Worm (Caenorhabditis elegans) whole organism, early embryonic: Measurements from ENCODE around the gene usp-46.

Source experiments
- B0310.2 ChIP-seq: sonication (generic microtip); optimal IDR thresholded peaks from 2 replicates; lab custom pipeline; 2016; ENCODE audit warnings: mild to moderate bottlenecking, missing genetic modification characterization, missing compliant biosample characterization
- F13C5.2 ChIP-seq: sonication (generic microtip); optimal IDR thresholded peaks from 2 replicates; lab custom pipeline; 2017; ENCODE audit warnings: mild to moderate bottlenecking, missing genetic modification characterization, inconsistent platforms, missing compliant biosample characterization
- aly-1 ChIP-seq: sonication (generic microtip); optimal IDR thresholded peaks from 2 replicates; lab custom pipeline; 2016; ENCODE audit warnings: missing genetic modification characterization, missing compliant biosample characterization
- ama-1 ChIP-seq: fragments of 150-350 bp; optimal IDR thresholded peaks from 2 replicates; lab custom pipeline; 2014
- ceh-13 ChIP-seq: fragments of 200-800 bp; sonication (Bioruptor generic); optimal IDR thresholded peaks from 2 replicates; lab custom pipeline; 2018; ENCODE audit warnings: mild to moderate bottlenecking, missing genetic modification characterization, missing compliant biosample characterization
- ceh-36 ChIP-seq: sonication (generic microtip); optimal IDR thresholded peaks from 2 replicates; lab custom pipeline; 2016; ENCODE audit warnings: missing genetic modification characterization, inconsistent platforms, missing compliant biosample characterization
- ets-7 ChIP-seq: sonication (generic microtip); optimal IDR thresholded peaks from 2 replicates; lab custom pipeline; 2016; ENCODE audit warnings: missing genotype, missing genetic modification characterization, missing compliant biosample characterization
- flt-1 ChIP-seq: fragments of 200-800 bp; sonication (Bioruptor generic); IDR thresholded peaks from 2 replicates; pipeline ENCODE4 v1.3.6; 2022; ENCODE audit warnings: missing genetic modification characterization, missing compliant biosample characterization
- hmbx-1 ChIP-seq: sonication (generic microtip); optimal IDR thresholded peaks from 2 replicates; lab custom pipeline; 2016; ENCODE audit warnings: mild to moderate bottlenecking, missing genetic modification characterization, missing compliant biosample characterization
- hmg-4 ChIP-seq: fragments of 200-800 bp; sonication (Bioruptor generic); optimal IDR thresholded peaks from 2 replicates; lab custom pipeline; 2018; ENCODE audit warnings: mild to moderate bottlenecking, missing genetic modification characterization, missing compliant biosample characterization
- hnd-1 ChIP-seq: sonication (generic microtip); optimal IDR thresholded peaks from 2 replicates; lab custom pipeline; 2016; ENCODE audit warnings: missing genetic modification characterization, missing compliant biosample characterization
- pes-1 ChIP-seq: fragments of 200-800 bp; sonication (Bioruptor generic); IDR thresholded peaks from 2 replicates; pipeline ENCODE4 v1.3.6; 2022; ENCODE audit warnings: missing genetic modification reagents, missing genetic modification characterization, missing compliant biosample characterization
- scrt-1 ChIP-seq: fragments of 200-800 bp; sonication (Bioruptor generic); IDR thresholded peaks from 2 replicates; pipeline ENCODE4 v1.3.6; 2022; ENCODE audit warnings: missing genetic modification characterization, missing compliant biosample characterization
- sea-1 ChIP-seq: fragments of 200-800 bp; sonication (Bioruptor generic); conservative IDR thresholded peaks from 2 replicates; pipeline ENCODE4 v1.3.6; 2022; ENCODE audit warnings: missing genetic modification characterization, missing compliant biosample characterization
- tbx-11 ChIP-seq: fragments of 200-800 bp; sonication (Bioruptor generic); IDR thresholded peaks from 2 replicates; pipeline ENCODE4 v1.3.6; 2022; ENCODE audit warnings: missing genetic modification characterization, missing compliant biosample characterization
- tbx-37 ChIP-seq: fragments of 200-800 bp; sonication (Bioruptor generic); conservative IDR thresholded peaks from 2 replicates; pipeline ENCODE4 v1.3.6; 2022; ENCODE audit warnings: missing genetic modification reagents, missing genetic modification characterization, missing compliant biosample characterization
- tra-4 ChIP-seq: sonication (generic microtip); optimal IDR thresholded peaks from 2 replicates; lab custom pipeline; 2017; ENCODE audit warnings: missing genetic modification characterization, missing compliant biosample characterization

The usp-46 gene

DNA sequence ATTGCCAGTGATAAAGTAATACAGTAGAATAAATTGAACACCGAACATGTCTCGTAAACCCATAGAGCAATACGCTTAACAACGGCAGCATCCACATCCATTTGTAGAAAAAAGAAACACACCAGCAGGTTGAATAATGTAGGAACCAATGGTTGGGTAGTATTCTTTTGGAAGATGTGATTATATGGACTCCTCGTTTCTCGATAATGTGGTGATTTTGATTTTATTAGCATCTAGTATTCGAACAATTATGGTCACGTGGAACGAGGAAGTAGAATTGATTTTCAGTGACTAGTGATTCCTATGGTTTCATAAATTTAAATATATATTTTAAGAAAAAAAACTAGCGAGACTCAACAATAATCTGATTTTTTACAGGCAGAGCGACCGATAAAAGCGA lies 20.0 kb downstream of the usp-46 start, which contains the start of gene srxa-10:
srxa-10 (minus strand) TSS at position 101 of the 400 bp plus-strand sequence.
- TF ChIP-seq B0310.2 (no peak), F13C5.2 (tag; lab: Kevin White, UChicago) (no peak), ets-7 (tag; lab: Kevin White, UChicago) (no peak), ceh-13 (GFP tag; lab: Kevin White, UChicago) (no peak), flt-1 (no peak), aly-1 (tag; lab: Kevin White, UChicago) (no peak), scrt-1 (GFP tag; lab: Robert Waterston, UW) (no peak), pes-1 (GFP tag; lab: Robert Waterston, UW) (no peak), tbx-11 (no peak), hnd-1 (tag; lab: Kevin White, UChicago) (no peak), sea-1 (no peak), hmbx-1 (no peak), tra-4 (tag; lab: Kevin White, UChicago) (no peak), hmg-4 (GFP tag; lab: Kevin White, UChicago) (no peak), ceh-36 (tag; lab: Kevin White, UChicago) (no peak), ama-1 (no peak), tbx-37 (GFP tag; lab: Robert Waterston, UW) (no peak)

DNA sequence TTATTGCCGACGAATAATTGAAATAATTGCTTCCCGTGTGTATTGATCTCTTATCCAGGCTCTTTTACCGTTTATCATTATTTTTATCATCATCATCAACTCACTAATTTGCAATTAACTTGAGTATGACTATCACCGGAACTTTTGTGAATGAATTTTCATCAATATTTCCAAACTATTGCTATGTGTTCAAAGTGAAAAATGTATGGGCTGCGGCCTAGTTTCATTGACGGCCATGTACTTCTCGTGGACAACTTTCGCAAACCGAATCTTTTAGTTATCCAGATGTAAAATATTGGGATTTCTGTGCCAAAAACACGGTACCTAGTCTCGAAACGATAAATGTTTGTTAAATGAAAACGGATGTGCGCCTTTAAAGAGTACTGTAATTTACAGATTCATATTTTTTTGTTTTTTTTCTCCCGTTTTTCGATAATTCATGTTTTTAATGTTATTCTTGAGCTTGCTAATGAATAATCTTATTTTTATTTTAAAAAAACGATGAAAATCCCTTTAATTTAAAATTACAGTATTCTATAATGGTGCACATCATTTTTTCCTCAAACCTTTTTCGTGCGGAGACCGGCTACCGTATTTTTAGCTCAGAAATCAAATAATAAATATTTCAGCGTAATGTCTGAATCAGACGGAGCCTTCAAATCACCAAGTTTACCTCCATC lies 22.2 kb downstream of the usp-46 start, which contains the start of gene ZK632.2:
ZK632.2 (plus strand) TSS at position 630 of the 680 bp plus-strand sequence.
- TF ChIP-seq pes-1 (GFP tag; lab: Robert Waterston, UW) (no peak), ama-1 (no peak), hnd-1 (tag; lab: Kevin White, UChicago) (no peak), hmg-4 (GFP tag; lab: Kevin White, UChicago) (no peak), sea-1 (no peak), F13C5.2 (tag; lab: Kevin White, UChicago) (no peak), ets-7 (tag; lab: Kevin White, UChicago) (no peak)

DNA sequence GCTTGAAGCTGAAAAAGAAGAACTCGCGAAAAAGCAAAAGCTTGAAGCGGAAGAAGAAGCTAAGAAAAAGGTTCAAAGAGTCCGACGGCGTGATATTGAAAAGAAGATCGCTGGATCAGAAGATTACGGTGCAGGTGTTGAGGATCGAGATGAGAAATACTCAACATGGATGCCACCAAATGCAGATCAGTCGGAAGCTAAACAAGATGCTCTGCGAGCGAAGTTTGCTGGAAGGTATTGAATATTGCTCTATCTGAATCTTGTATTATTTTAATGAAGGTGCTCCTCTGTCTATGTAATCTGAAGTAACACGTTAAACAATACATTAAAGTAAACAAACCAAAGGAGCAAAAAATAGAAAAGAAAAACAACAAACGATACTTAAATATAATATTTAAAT lies 25.6 kb downstream of the usp-46 start:
- no peak for TF ChIP-seq ceh-13 (GFP tag; lab: Kevin White, UChicago)
- TF ChIP-seq B0310.2: no peak
- no peak for TF ChIP-seq flt-1
- no peak for TF ChIP-seq hmg-4 (GFP tag; lab: Kevin White, UChicago)
- TF ChIP-seq tbx-37 (GFP tag; lab: Robert Waterston, UW): no peak
- TF ChIP-seq ets-7 (tag; lab: Kevin White, UChicago): no peak
- no peak for TF ChIP-seq sea-1
- TF ChIP-seq F13C5.2 (tag; lab: Kevin White, UChicago): no peak
- TF ChIP-seq pes-1 (GFP tag; lab: Robert Waterston, UW): no peak
- no peak for TF ChIP-seq hnd-1 (tag; lab: Kevin White, UChicago)
- TF ChIP-seq tra-4 (tag; lab: Kevin White, UChicago): no peak
- no peak for TF ChIP-seq hmbx-1
- TF ChIP-seq tbx-11: no peak
- TF ChIP-seq ama-1: no peak
- TF ChIP-seq aly-1 (tag; lab: Kevin White, UChicago): no peak
- no peak for TF ChIP-seq ceh-36 (tag; lab: Kevin White, UChicago)
- TF ChIP-seq scrt-1 (GFP tag; lab: Robert Waterston, UW): no peak

DNA sequence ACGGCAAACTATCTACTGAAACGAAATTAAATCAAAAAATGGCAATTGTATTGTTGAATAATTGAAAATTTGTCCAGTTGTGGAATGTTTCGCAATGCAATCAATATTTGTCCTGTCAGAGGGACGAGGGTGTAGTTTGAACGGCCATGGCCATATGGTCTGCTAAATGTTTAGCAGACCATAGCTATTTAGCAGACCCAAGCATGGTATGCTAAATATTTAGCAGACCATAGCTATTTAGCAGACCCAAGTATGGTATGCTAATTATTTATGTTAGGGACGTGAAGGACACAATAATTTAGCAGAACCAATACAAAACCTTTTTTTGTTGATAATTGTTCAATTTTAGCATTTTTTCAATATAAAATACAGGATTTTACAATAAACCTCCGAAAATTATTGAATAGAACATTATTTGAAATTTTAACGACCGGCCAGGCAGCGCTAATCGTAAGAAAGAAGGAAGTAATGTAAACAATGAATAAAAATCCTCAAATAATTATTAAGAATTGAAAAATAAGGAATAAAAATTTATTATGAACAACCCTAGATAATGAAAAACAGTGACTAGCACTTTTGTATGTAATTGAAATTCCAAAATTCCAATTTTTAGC lies 28.7 kb downstream of the usp-46 start, which contains the start of gene riok-3:
riok-3 (minus strand) TSS at position 15 of the 614 bp plus-strand sequence.
- TF ChIP-seq tra-4 (tag; lab: Kevin White, UChicago): no peak
- TF ChIP-seq pes-1 (GFP tag; lab: Robert Waterston, UW): no peak
- no peak for TF ChIP-seq ceh-36 (tag; lab: Kevin White, UChicago)
- TF ChIP-seq aly-1 (tag; lab: Kevin White, UChicago): no peak
- no peak for TF ChIP-seq B0310.2
- no peak for TF ChIP-seq ceh-13 (GFP tag; lab: Kevin White, UChicago)
- TF ChIP-seq scrt-1 (GFP tag; lab: Robert Waterston, UW): no peak

DNA sequence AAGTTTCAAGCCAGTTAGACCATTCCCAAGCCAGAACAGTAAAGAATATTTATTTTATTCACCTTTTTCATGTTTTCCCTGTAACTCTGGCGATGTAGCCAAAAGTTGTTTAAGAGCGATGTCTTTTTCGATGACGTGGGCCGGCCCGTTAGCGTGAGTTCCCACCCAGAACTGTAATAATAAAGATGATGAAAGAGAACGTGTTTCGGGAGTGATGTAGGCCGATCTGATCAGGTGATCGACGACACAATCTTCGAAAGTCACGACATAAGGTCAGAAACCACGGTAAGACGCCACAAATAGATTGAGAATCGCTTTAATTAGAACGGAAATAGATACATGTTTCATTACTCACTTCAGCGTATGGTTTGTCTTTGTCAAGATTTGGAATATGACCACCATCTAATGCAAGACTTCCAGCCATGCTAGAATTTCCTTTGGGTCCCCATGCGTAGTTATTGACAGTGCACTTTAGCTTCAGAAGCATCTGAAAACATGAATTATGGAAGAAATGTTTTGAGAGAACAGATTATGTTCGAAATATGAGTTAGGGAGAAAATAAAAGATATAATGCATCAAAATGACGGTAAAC lies 30.6 kb downstream of the usp-46 start, which contains the start of gene ZK632.4:
ZK632.4 (minus strand) TSS at position 487 of the 592 bp plus-strand sequence.
- TF ChIP-seq hnd-1 (tag; lab: Kevin White, UChicago) (no peak), hmbx-1 (no peak)

DNA sequence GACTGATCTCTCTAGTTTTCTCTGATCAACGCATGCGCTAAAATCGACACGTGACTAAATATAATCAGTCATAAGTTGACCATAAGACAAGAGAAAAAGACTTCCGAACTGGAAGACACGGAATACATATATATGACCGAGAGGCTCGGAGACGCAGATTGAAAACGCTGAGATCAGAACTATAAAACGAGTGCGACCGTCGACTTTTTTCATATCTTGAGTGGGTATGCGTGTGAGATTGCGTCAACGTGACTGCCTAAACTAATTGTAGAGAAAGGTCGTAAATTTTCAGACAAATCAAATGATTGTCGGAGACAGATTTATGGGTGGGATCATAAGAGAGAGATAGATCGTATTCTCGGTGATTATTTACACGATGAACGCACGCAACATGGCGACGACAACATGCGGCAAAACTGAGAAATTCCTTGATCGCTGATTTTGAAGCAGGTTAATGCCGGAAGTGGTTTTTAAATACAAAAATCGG lies 31.2 kb downstream of the usp-46 start:
- TF ChIP-seq tra-4 (tag; lab: Kevin White, UChicago): no peak
- no peak for TF ChIP-seq sea-1
- no peak for TF ChIP-seq tbx-37 (GFP tag; lab: Robert Waterston, UW)
- no peak for TF ChIP-seq hnd-1 (tag; lab: Kevin White, UChicago)
- TF ChIP-seq pes-1 (GFP tag; lab: Robert Waterston, UW): no peak
- TF ChIP-seq ama-1: no peak
- no peak for TF ChIP-seq hmg-4 (GFP tag; lab: Kevin White, UChicago)
- TF ChIP-seq ets-7 (tag; lab: Kevin White, UChicago): no peak
- no peak for TF ChIP-seq aly-1 (tag; lab: Kevin White, UChicago)
- TF ChIP-seq flt-1: no peak
- TF ChIP-seq hmbx-1: no peak
- no peak for TF ChIP-seq B0310.2
- no peak for TF ChIP-seq scrt-1 (GFP tag; lab: Robert Waterston, UW)
- no peak for TF ChIP-seq tbx-11
- TF ChIP-seq F13C5.2 (tag; lab: Kevin White, UChicago): no peak
- no peak for TF ChIP-seq ceh-13 (GFP tag; lab: Kevin White, UChicago)
- no peak for TF ChIP-seq ceh-36 (tag; lab: Kevin White, UChicago)

DNA sequence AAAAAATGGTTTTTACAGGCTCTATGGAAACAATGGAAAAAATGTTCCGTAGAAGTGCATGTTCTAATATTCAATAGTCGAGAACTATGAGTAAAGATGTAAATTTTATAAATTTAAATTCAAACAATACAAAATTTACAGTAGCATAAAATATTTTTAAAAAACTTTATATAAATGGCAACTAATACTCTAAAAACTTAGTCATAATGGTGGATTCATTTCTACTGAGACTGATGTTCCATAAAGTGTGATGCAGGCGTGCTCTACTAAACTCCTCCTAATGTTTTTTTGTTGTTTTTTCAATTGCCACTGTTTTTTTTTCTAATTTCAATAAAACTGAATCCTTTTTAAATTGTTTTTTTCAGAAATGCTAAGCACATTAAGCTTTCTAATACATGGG lies 31.8 kb downstream of the usp-46 start, which contains the start of gene gtap-2:
gtap-2 (plus strand) TSS at position 366 of the 400 bp plus-strand sequence.
- TF ChIP-seq ceh-36 (tag; lab: Kevin White, UChicago) (no peak), aly-1 (tag; lab: Kevin White, UChicago) (no peak), ets-7 (tag; lab: Kevin White, UChicago) (no peak), pes-1 (GFP tag; lab: Robert Waterston, UW) (no peak), tbx-37 (GFP tag; lab: Robert Waterston, UW) (0 out of 2 replicates have a peak, but pooled peaks have one; percentile 37), F13C5.2 (tag; lab: Kevin White, UChicago) (no peak), tra-4 (tag; lab: Kevin White, UChicago) (no peak)
